Fruit fly (Drosophila melanogaster) whole organism, pupa: ENCODE results near the gene Atac3.

Experiments used
- CG12605 ChIP-seq: fragments of 200-800 bp; sonication (Bioruptor generic); IDR thresholded peaks from 2 replicates; pipeline ENCODE4 v1.3.6; 2022; ENCODE audit warnings: missing biosample characterization, missing genetic modification characterization
- CG14655 ChIP-seq: fragments of 200-800 bp; sonication (Bioruptor generic); optimal IDR thresholded peaks from 3 replicates; lab custom pipeline; 2017; ENCODE audit warnings: mild to moderate bottlenecking, missing biosample characterization, missing genetic modification reagents, missing genetic modification characterization
- CG15710 ChIP-seq: fragments of 200-800 bp; sonication (Bioruptor generic); optimal IDR thresholded peaks from 2 replicates; lab custom pipeline; 2018; ENCODE audit warnings: missing biosample characterization, mild to moderate bottlenecking, missing genetic modification characterization, moderate library complexity
- CG32121 ChIP-seq: fragments of 200-800 bp; sonication (Bioruptor generic); IDR thresholded peaks from 2 replicates; pipeline ENCODE4 v1.3.6; 2022; ENCODE audit warnings: missing biosample characterization, missing genetic modification characterization
- CG4496 ChIP-seq: fragments of 200-800 bp; sonication (Bioruptor generic); IDR thresholded peaks from 3 replicates; pipeline ENCODE4 v1.3.6; 2022; ENCODE audit warnings: missing biosample characterization, missing genetic modification characterization
- CG9948 ChIP-seq: fragments of 200-800 bp; sonication (Bioruptor generic); optimal IDR thresholded peaks from 2 replicates; lab custom pipeline; 2018; ENCODE audit warnings: missing biosample characterization, mild to moderate bottlenecking, missing genetic modification characterization, moderate library complexity
- Snoo ChIP-seq: fragments of 200-800 bp; sonication (Bioruptor generic); optimal IDR thresholded peaks from 3 replicates; lab custom pipeline; 2017; ENCODE audit warnings: missing biosample characterization, mild to moderate bottlenecking, missing genetic modification characterization, inconsistent platforms
- gl ChIP-seq: fragments of 200-800 bp; sonication (Bioruptor generic); optimal IDR thresholded peaks from 2 replicates; lab custom pipeline; 2018; ENCODE audit warnings: missing biosample characterization, mild to moderate bottlenecking, missing genetic modification characterization

- TF ChIP-seq CG32121: no peak
- no peak for TF ChIP-seq gl (tag; lab: Kevin White, UChicago)
- no peak for TF ChIP-seq CG15710
- TF ChIP-seq CG14655 (GFP tag; lab: Kevin White, UChicago): no peak
- no peak for TF ChIP-seq Snoo (tag; lab: Kevin White, UChicago)
- TF ChIP-seq CG9948 (tag; lab: Kevin White, UChicago): no peak
- no peak for TF ChIP-seq CG4496 (GFP tag; lab: Robert Waterston, UW)
- TF ChIP-seq CG12605 (GFP tag; lab: Robert Waterston, UW): no peak
Observed at dm6 chr3L:343316-343715, 15.5 kb upstream of the Atac3 start.
